Worm (Caenorhabditis elegans): ENCODE measurements around the gene btb-10.

DNA sequence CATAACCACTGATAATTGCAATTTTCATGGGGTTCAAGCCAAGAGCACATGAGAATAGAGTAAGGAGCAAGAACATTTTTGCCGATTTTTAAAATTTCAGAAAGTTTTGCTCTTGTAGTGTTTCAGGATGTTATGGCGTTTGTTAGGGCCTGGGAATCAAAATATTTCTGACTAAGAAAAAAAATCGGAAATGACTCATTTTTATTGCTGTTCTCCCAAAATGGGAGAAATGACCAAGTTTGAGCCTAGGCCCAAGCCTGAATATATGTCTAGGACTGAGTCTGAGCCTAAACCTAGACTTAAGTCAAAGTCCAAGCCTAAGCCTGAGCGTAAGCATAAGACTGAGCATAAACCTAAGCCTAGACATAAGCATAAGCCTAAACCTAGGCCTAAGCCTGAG lies 43.8 kb upstream of the btb-10 start, which contains the start of gene T13B5.9:
- TF ChIP-seq pha-4 (tag; optimal IDR thresholded peaks at IDR 0.05) = no peak
- no peak for TF ChIP-seq ceh-24 (tag; optimal IDR thresholded peaks at IDR 0.05)
- no peak for TF ChIP-seq odd-2 (tag; optimal IDR thresholded peaks at IDR 0.05)
- TF ChIP-seq pax-1 (tag; optimal IDR thresholded peaks at IDR 0.05) = no peak
- TF ChIP-seq F13H6.1 (tag; optimal IDR thresholded peaks at IDR 0.05) = no peak
- TF ChIP-seq dmd-4 (tag; optimal IDR thresholded peaks at IDR 0.05; ENCODE audit: borderline replicate concordance) = no peak
- no peak for TF ChIP-seq rnt-1 (tag; optimal IDR thresholded peaks at IDR 0.05)
- TF ChIP-seq ceh-9 (tag; optimal IDR thresholded peaks at IDR 0.05) = no peak
- no peak for TF ChIP-seq fkh-10 (GFP tag; optimal IDR thresholded peaks at IDR 0.05)
- no peak for TF ChIP-seq tbx-7 (tag; optimal IDR thresholded peaks at IDR 0.05)
- no peak for TF ChIP-seq mec-3 (tag; optimal IDR thresholded peaks at IDR 0.05; ENCODE audit: borderline replicate concordance)
- TF ChIP-seq sox-2 (GFP tag; IDR thresholded peaks at IDR 0.05) = no peak
